Worm (Caenorhabditis elegans): Measurements from ENCODE around the gene R04D3.2.

- TF ChIP-seq him-1 (tag; optimal IDR thresholded peaks at IDR 0.05) (no peak), W03F9.2 (tag; optimal IDR thresholded peaks at IDR 0.05) (no peak)
Observed at ce11 chrX:13308745-13309144, 22.3 kb upstream of the R04D3.2 start, which contains the start of gene srxa-8.
